Fruit fly (Drosophila melanogaster) whole organism, embryonic: ENCODE results near the gene bark.

ENCODE experiments used
- BEAF-32 ChIP-seq: fragments of 200-800 bp; sonication (Bioruptor generic); optimal IDR thresholded peaks from 3 replicates; lab custom pipeline; 2017; ENCODE audit warnings: missing biosample characterization, missing genetic modification characterization, mild to moderate bottlenecking, moderate library complexity, missing genetic modification reagents
- CG10209 ChIP-seq: fragments of 200-800 bp; sonication (Bioruptor generic); optimal IDR thresholded peaks from 3 replicates; lab custom pipeline; 2017; ENCODE audit warnings: missing biosample characterization, mild to moderate bottlenecking, missing genetic modification characterization, missing genetic modification reagents
- CG10274 ChIP-seq: fragments of 200-800 bp; sonication (Bioruptor generic); optimal IDR thresholded peaks from 3 replicates; lab custom pipeline; 2017; ENCODE audit warnings: missing biosample characterization, mild to moderate bottlenecking, missing genetic modification characterization
- CG10431 ChIP-seq: fragments of 200-800 bp; sonication (Bioruptor generic); optimal IDR thresholded peaks from 3 replicates; lab custom pipeline; 2018; ENCODE audit warnings: missing biosample characterization, mild to moderate bottlenecking, missing genetic modification characterization
- CG11398 ChIP-seq: fragments of 200-800 bp; sonication (Bioruptor generic); optimal IDR thresholded peaks from 2 replicates; lab custom pipeline; 2016; ENCODE audit warnings: missing biosample characterization, missing genetic modification characterization
- CG12659 ChIP-seq: fragments of 200-800 bp; sonication (Bioruptor generic); optimal IDR thresholded peaks from 3 replicates; lab custom pipeline; 2017; ENCODE audit warnings: mild to moderate bottlenecking, missing biosample characterization, missing genetic modification reagents, missing genetic modification characterization
- CG13894 ChIP-seq: fragments of 200-800 bp; sonication (Bioruptor generic); optimal IDR thresholded peaks from 3 replicates; lab custom pipeline; 2018; ENCODE audit warnings: missing biosample characterization, mild to moderate bottlenecking, missing genetic modification characterization, moderate library complexity
- CG1602 ChIP-seq: fragments of 200-800 bp; sonication (Bioruptor generic); optimal IDR thresholded peaks from 3 replicates; lab custom pipeline; 2016; ENCODE audit warnings: missing biosample characterization, missing genetic modification characterization
- CG17359 ChIP-seq: fragments of 200-800 bp; sonication (Bioruptor generic); optimal IDR thresholded peaks from 3 replicates; lab custom pipeline; 2018; ENCODE audit warnings: missing biosample characterization, mild to moderate bottlenecking, missing genetic modification characterization, moderate library complexity
- CG17385 ChIP-seq: fragments of 200-800 bp; sonication (Bioruptor generic); optimal IDR thresholded peaks from 3 replicates; lab custom pipeline; 2018; ENCODE audit warnings: missing biosample characterization, mild to moderate bottlenecking, missing genetic modification characterization
- CG17568 ChIP-seq: fragments of 200-800 bp; sonication (Bioruptor generic); optimal IDR thresholded peaks from 2 replicates; lab custom pipeline; 2018; ENCODE audit warnings: missing biosample characterization, mild to moderate bottlenecking, missing genetic modification characterization, moderate library complexity
- CG2202 ChIP-seq: fragments of 200-800 bp; sonication (Bioruptor generic); optimal IDR thresholded peaks from 2 replicates; lab custom pipeline; 2018; ENCODE audit warnings: missing biosample characterization, mild to moderate bottlenecking, missing genetic modification characterization
- CG33557 ChIP-seq: fragments of 200-800 bp; sonication (Bioruptor generic); optimal IDR thresholded peaks from 2 replicates; lab custom pipeline; 2019; ENCODE audit warnings: missing biosample characterization, mild to moderate bottlenecking, missing genetic modification characterization, moderate library complexity
- CG34224 ChIP-seq: fragments of 200-800 bp; sonication (Bioruptor generic); IDR thresholded peaks from 3 replicates; pipeline ENCODE4 v1.3.6; 2022; ENCODE audit warnings: missing biosample characterization, missing genetic modification characterization; ENCODE audit not compliant: partially characterized antibody
- CG7839 ChIP-seq: fragments of 200-800 bp; sonication (Bioruptor generic); optimal IDR thresholded peaks from 3 replicates; lab custom pipeline; 2018; ENCODE audit warnings: missing biosample characterization, mild to moderate bottlenecking, missing genetic modification characterization, moderate library complexity
- CG8478 ChIP-seq: fragments of >200 bp; optimal IDR thresholded peaks from 2 replicates; lab custom pipeline; 2018
- Deaf1 ChIP-seq: fragments of 200-800 bp; optimal IDR thresholded peaks from 3 replicates; lab custom pipeline; 2019; ENCODE audit warnings: missing biosample characterization, mild to moderate bottlenecking, missing genetic modification characterization, moderate library complexity
- Dll ChIP-seq: fragments of 200-800 bp; sonication (Bioruptor generic); IDR thresholded peaks from 4 replicates; pipeline ENCODE4 v1.3.6; 2022; ENCODE audit warnings: missing biosample characterization, missing genetic modification characterization; ENCODE audit not compliant: partially characterized antibody
- Dp ChIP-seq: fragments of 200-800 bp; sonication (Bioruptor generic); optimal IDR thresholded peaks from 2 replicates; lab custom pipeline; 2018; ENCODE audit warnings: missing biosample characterization, mild to moderate bottlenecking, missing genetic modification characterization, moderate library complexity
- E2f1 ChIP-seq: fragments of 200-800 bp; sonication (Bioruptor generic); IDR thresholded peaks from 2 replicates; pipeline ENCODE4 v1.3.6; 2022; ENCODE audit warnings: missing biosample characterization, missing genetic modification characterization
- HmgZ ChIP-seq: fragments of 200-800 bp; sonication (Bioruptor generic); optimal IDR thresholded peaks from 2 replicates; lab custom pipeline; 2018; ENCODE audit warnings: missing biosample characterization, mild to moderate bottlenecking, missing genetic modification characterization
- Hr51 ChIP-seq, 2 experiments: fragments of 200-800 bp; sonication (Bioruptor generic); optimal IDR thresholded peaks; 2 replicates in 1 of 2; 3 replicates in 1 of 2; lab custom pipeline; 2016 to 2018; ENCODE audit warnings: missing biosample characterization in 2 of 2, missing genetic modification characterization in 2 of 2, mild to moderate bottlenecking in 1 of 2, moderate library complexity in 1 of 2
- Hr78 ChIP-seq, 2 experiments: fragments of 200-800 bp in 1 of 2; fragments of >200 bp in 1 of 2; sonication (Bioruptor generic) in 1 of 2; optimal IDR thresholded peaks; 2 replicates each; lab custom pipeline; 2017 to 2019; ENCODE audit warnings: missing biosample characterization in 2 of 2, missing genetic modification characterization in 2 of 2, mild to moderate bottlenecking in 1 of 2, moderate library complexity in 1 of 2
- Meics ChIP-seq: fragments of 200-800 bp; sonication (Bioruptor generic); optimal IDR thresholded peaks from 2 replicates; lab custom pipeline; 2017; ENCODE audit warnings: missing biosample characterization, mild to moderate bottlenecking, missing genetic modification characterization
- Myb ChIP-seq: fragments of 200-800 bp; sonication (Bioruptor generic); optimal IDR thresholded peaks from 2 replicates; lab custom pipeline; 2016; ENCODE audit warnings: missing biosample characterization, missing genetic modification characterization
- Oli ChIP-seq: fragments of 200-800 bp; sonication (Bioruptor generic); optimal IDR thresholded peaks from 2 replicates; lab custom pipeline; 2018; ENCODE audit warnings: missing biosample characterization, mild to moderate bottlenecking, missing genetic modification characterization, moderate library complexity
- Ravus ChIP-seq: fragments of 200-800 bp; sonication (Bioruptor generic); IDR thresholded peaks from 2 replicates; pipeline ENCODE4 v1.3.6; 2022; ENCODE audit warnings: missing biosample characterization, missing genetic modification characterization
- ab ChIP-seq: fragments of 200-800 bp; sonication (Bioruptor generic); optimal IDR thresholded peaks from 2 replicates; lab custom pipeline; 2016; ENCODE audit warnings: missing biosample characterization, missing genetic modification characterization
- chinmo ChIP-seq: fragments of 200-800 bp; sonication (Bioruptor generic); IDR thresholded peaks from 4 replicates; pipeline ENCODE4 v1.3.6; 2022; ENCODE audit warnings: missing biosample characterization, missing genetic modification characterization; ENCODE audit not compliant: partially characterized antibody
- fd96Cb ChIP-seq: fragments of 200-800 bp; sonication (Bioruptor generic); optimal IDR thresholded peaks from 2 replicates; lab custom pipeline; 2018; ENCODE audit warnings: missing biosample characterization, mild to moderate bottlenecking, missing genetic modification characterization, moderate library complexity
- jigr1 ChIP-seq: fragments of 200-800 bp; sonication (Bioruptor generic); IDR thresholded peaks from 3 replicates; pipeline ENCODE4 v1.3.6; 2022; ENCODE audit warnings: missing biosample characterization, missing genetic modification characterization
- kni ChIP-seq: fragments of 200-800 bp; sonication (Bioruptor generic); optimal IDR thresholded peaks from 3 replicates; lab custom pipeline; 2017; ENCODE audit warnings: mild to moderate bottlenecking, missing biosample characterization, missing genetic modification reagents, missing genetic modification characterization
- lbe ChIP-seq: fragments of 200-800 bp; sonication (Bioruptor generic); optimal IDR thresholded peaks from 2 replicates; lab custom pipeline; 2016; ENCODE audit warnings: missing biosample characterization, mild to moderate bottlenecking, missing genetic modification characterization
- lilli ChIP-seq: fragments of 200-800 bp; sonication (Bioruptor generic); optimal IDR thresholded peaks from 3 replicates; lab custom pipeline; 2016; ENCODE audit warnings: missing biosample characterization, missing genetic modification characterization
- mld ChIP-seq: fragments of 200-800 bp; sonication (Bioruptor generic); IDR thresholded peaks from 3 replicates; pipeline ENCODE4 v1.3.6; 2022; ENCODE audit warnings: missing biosample characterization, missing genetic modification characterization; ENCODE audit not compliant: partially characterized antibody
- nom ChIP-seq: fragments of 200-800 bp; sonication (Bioruptor generic); optimal IDR thresholded peaks from 2 replicates; lab custom pipeline; 2017; ENCODE audit warnings: missing biosample characterization, missing genetic modification characterization, mild to moderate bottlenecking, moderate library complexity, missing genetic modification reagents
- pho ChIP-seq: fragments of 200-800 bp; sonication (Bioruptor generic); optimal IDR thresholded peaks from 2 replicates; lab custom pipeline; 2016; ENCODE audit warnings: missing biosample characterization, missing genetic modification characterization
- pita ChIP-seq: fragments of 200-800 bp; sonication (Bioruptor generic); optimal IDR thresholded peaks from 2 replicates; lab custom pipeline; 2017; ENCODE audit warnings: missing biosample characterization, mild to moderate bottlenecking, missing genetic modification characterization
- pros ChIP-seq: fragments of 200-800 bp; sonication (Bioruptor generic); optimal IDR thresholded peaks from 3 replicates; lab custom pipeline; 2019; ENCODE audit warnings: missing biosample characterization, mild to moderate bottlenecking, missing genetic modification characterization, moderate library complexity
- sd ChIP-seq: fragments of 200-800 bp; sonication (Bioruptor generic); optimal IDR thresholded peaks from 3 replicates; lab custom pipeline; 2018; ENCODE audit warnings: missing biosample characterization, mild to moderate bottlenecking, missing genetic modification characterization, moderate library complexity
- sisA ChIP-seq: fragments of 200-800 bp; sonication (Bioruptor generic); IDR thresholded peaks from 2 replicates; pipeline ENCODE4 v1.3.6; 2022; ENCODE audit warnings: missing biosample characterization, missing genetic modification characterization
- slp2 ChIP-seq: fragments of 200-800 bp; sonication (Bioruptor generic); optimal IDR thresholded peaks from 2 replicates; lab custom pipeline; 2016; ENCODE audit warnings: missing biosample characterization, missing genetic modification characterization
- wek ChIP-seq: fragments of 200-800 bp; sonication (Bioruptor generic); optimal IDR thresholded peaks from 3 replicates; lab custom pipeline; 2018; ENCODE audit warnings: missing biosample characterization, mild to moderate bottlenecking, missing genetic modification characterization, moderate library complexity
- wor ChIP-seq: fragments of 200-800 bp; sonication (Bioruptor generic); IDR thresholded peaks from 2 replicates; pipeline ENCODE4 v1.3.6; 2022; ENCODE audit warnings: missing biosample characterization, missing genetic modification characterization

bark gene

dm6 chr2L:3772937-3773623 is 13.9 kb upstream of the bark start (continued):
- TF ChIP-seq E2f1: no peak
- no peak for TF ChIP-seq lbe (GFP tag; lab: Kevin White, UChicago)
- TF ChIP-seq CG1602 (GFP tag; lab: Kevin White, UChicago): peak; percentile 55

dm6 chr2L:3773624-3773978 is 13.4 kb upstream of the bark start:
- TF ChIP-seq sd (tag; lab: Kevin White, UChicago) (peak; percentile 18), chinmo (peak; percentile 83; the same call in 2 of the 4 replicates), fd96Cb (tag; lab: Kevin White, UChicago) (no peak), pros (peak; percentile 32), Deaf1 (tag; lab: Kevin White, UChicago) (peak; percentile 58), CG13894 (peak; percentile 68), nom (GFP tag; lab: Kevin White, UChicago) (peak; percentile 54), pita (GFP tag; lab: Kevin White, UChicago) (no peak), kni (GFP tag; lab: Kevin White, UChicago) (peak; percentile 61)

- no peak for TF ChIP-seq mld (GFP tag; lab: Robert Waterston, UW)
- TF ChIP-seq CG11398 (GFP tag; lab: Kevin White, UChicago): no peak
- peak; percentile 56 for TF ChIP-seq CG10209 (GFP tag; lab: Kevin White, UChicago)
- TF ChIP-seq pho: no peak
- peak; percentile 54; the same call in 1 of the 2 replicates for TF ChIP-seq sisA
- no peak for TF ChIP-seq CG10431
- TF ChIP-seq Dll (GFP tag; lab: Robert Waterston, UW): no peak
- TF ChIP-seq Dp (GFP tag; lab: Kevin White, UChicago): no peak
- TF ChIP-seq lilli (GFP tag; lab: Kevin White, UChicago): peak; percentile 27
- no peak for TF ChIP-seq HmgZ (tag; lab: Kevin White, UChicago)
- TF ChIP-seq jigr1 (GFP tag; lab: Robert Waterston, UW): no peak
- TF ChIP-seq CG34224: no peak
- no peak for TF ChIP-seq CG12659
- TF ChIP-seq CG17568 (GFP tag; lab: Kevin White, UChicago): no peak
- TF ChIP-seq CG7839 (tag; lab: Kevin White, UChicago): peak; percentile 43
- peak; percentile 7 for TF ChIP-seq ab
- TF ChIP-seq Hr78 (GFP tag; optimal IDR thresholded peaks at IDR 0.05; lab: Kevin White, UChicago): no peak
- TF ChIP-seq pita (GFP tag; lab: Kevin White, UChicago): no peak
- peak; percentile 41 for TF ChIP-seq Oli
- no peak for TF ChIP-seq CG33557 (GFP tag; lab: Kevin White, UChicago)
- TF ChIP-seq Hr51 (GFP tag; optimal IDR thresholded peaks at IDR 0.05; lab: Kevin White, UChicago): peak in 1 of 2 experiments; percentile 40
- TF ChIP-seq CG10274 (GFP tag; lab: Kevin White, UChicago): no peak
- peak; percentile 21; the same call in 1 of the 2 replicates for TF ChIP-seq wor
- no peak for TF ChIP-seq Ravus
- no peak for TF ChIP-seq Myb
- TF ChIP-seq BEAF-32 (GFP tag; lab: Kevin White, UChicago): no peak
- TF ChIP-seq wek (GFP tag; lab: Kevin White, UChicago): no peak
- TF ChIP-seq Meics (GFP tag; lab: Kevin White, UChicago): no peak
- TF ChIP-seq CG2202 (tag; lab: Kevin White, UChicago): peak; percentile 2
- no peak for TF ChIP-seq CG8478 (lab: Kevin White, UChicago)
- TF ChIP-seq pros: peak; percentile 65
- TF ChIP-seq CG17385 (GFP tag; lab: Kevin White, UChicago): no peak
- no peak for TF ChIP-seq CG17359
- TF ChIP-seq slp2 (GFP tag; lab: Kevin White, UChicago): peak; percentile 54
Observed at dm6 chr2L:3775767-3776351, 11.1 kb upstream of the bark start.
